Worm (Caenorhabditis elegans) whole organism, L3 larva: ENCODE measurements around the gene ctl-3.
"Not testable (repeated sequence)": the region's sequence is repeated elsewhere in the genome, so short reads cannot be mapped to it uniquely, and the experiment has no call there.

Source experiments
- ama-1 ChIP-seq: fragments of 150-350 bp; optimal IDR thresholded peaks from 2 replicates; lab custom pipeline; 2018
- ceh-16 ChIP-seq: sonication (generic microtip); optimal IDR thresholded peaks from 2 replicates; lab custom pipeline; 2017; ENCODE audit warnings: missing biosample characterization, missing genetic modification characterization
- nfya-1 ChIP-seq: sonication (generic microtip); optimal IDR thresholded peaks from 2 replicates; lab custom pipeline; 2017; ENCODE audit warnings: missing genetic modification characterization, mild to moderate bottlenecking, missing compliant biosample characterization, antibody characterized with exemption, moderate library complexity; ENCODE audit not compliant: insufficient read depth
- nhr-77 ChIP-seq: fragments of 150-350 bp; optimal IDR thresholded peaks from 2 replicates; lab custom pipeline; 2014; ENCODE audit warnings: missing biosample characterization, missing genetic modification characterization
- zag-1 ChIP-seq: fragments of 150-350 bp; optimal IDR thresholded peaks from 2 replicates; lab custom pipeline; 2014; ENCODE audit warnings: missing biosample characterization, missing genetic modification characterization

DNA sequence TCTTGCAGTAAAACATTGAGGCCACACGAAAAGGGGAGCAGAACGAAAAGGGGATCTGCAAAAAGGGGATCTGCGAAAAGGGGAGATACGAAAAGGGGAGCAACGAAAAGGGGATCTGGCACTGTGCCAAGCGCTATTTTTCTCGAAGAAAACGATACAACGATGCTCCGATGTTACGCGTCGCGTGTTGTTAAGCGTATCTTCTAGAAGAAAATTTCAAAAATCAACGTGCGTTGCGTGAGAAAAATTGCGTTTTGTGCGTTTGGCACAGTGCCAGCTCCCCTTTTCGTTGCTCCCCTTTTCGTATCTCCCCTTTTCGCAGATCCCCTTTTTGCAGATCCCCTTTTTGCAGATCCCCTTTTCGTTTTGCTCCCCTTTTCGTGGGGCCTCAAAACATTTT is 35.7 kb upstream of the ctl-3 start, which contains the start of gene Y54G11A.9:
- TF ChIP-seq ama-1 (lab: Kevin White, UChicago); nfya-1 (tag; lab: Kevin White, UChicago); ceh-16 (tag; lab: Kevin White, UChicago); nhr-77 (tag; lab: Kevin White, UChicago); zag-1 (tag; lab: Kevin White, UChicago): not testable (repeated sequence)
